Fruit fly (Drosophila melanogaster): Measurements from ENCODE around the gene Lcp65Af.

DNA sequence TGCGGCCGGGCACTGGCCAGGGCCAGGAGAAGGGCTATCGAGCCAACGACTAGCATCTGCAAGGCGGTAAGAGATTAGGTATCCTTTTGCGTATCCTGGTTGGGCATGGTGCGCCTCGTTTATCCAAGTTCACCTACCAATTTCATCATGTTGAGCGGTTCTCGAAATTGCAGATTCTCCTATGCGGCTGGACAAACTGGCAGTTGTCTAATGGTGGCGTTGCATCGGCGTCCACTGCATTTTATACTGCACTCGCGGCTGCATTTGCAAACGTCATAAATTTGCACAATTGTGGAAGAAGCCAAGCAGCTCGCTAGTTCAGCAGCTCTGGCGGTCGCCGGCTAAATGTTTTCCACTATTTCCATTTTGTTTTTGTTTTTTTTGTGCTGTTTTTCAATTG lies 15.9 kb upstream of the Lcp65Af start, which contains the start of gene Acp65Aa:
- TF ChIP-seq jim (GFP tag; optimal IDR thresholded peaks at IDR 0.05) (no peak), dsf (GFP tag; optimal IDR thresholded peaks at IDR 0.05; ENCODE audit: borderline replicate concordance) (no peak), GATAd (GFP tag; optimal IDR thresholded peaks at IDR 0.05) (no peak), woc (GFP tag; optimal IDR thresholded peaks at IDR 0.05) (no peak), dmrt93B (GFP tag; optimal IDR thresholded peaks at IDR 0.05) (no peak), Hnf4 (GFP tag; optimal IDR thresholded peaks at IDR 0.05) (no peak), Mio (GFP tag; optimal IDR thresholded peaks at IDR 0.05) (no peak), OdsH (GFP tag; optimal IDR thresholded peaks at IDR 0.05) (no peak), sage (GFP tag; optimal IDR thresholded peaks at IDR 0.05) (no peak), usp (GFP tag; optimal IDR thresholded peaks at IDR 0.05) (no peak)

Data from whole organism, wandering third instar larva.